Worm (Caenorhabditis elegans): ENCODE measurements around the gene T04F3.3.

T04F3.3 gene

DNA sequence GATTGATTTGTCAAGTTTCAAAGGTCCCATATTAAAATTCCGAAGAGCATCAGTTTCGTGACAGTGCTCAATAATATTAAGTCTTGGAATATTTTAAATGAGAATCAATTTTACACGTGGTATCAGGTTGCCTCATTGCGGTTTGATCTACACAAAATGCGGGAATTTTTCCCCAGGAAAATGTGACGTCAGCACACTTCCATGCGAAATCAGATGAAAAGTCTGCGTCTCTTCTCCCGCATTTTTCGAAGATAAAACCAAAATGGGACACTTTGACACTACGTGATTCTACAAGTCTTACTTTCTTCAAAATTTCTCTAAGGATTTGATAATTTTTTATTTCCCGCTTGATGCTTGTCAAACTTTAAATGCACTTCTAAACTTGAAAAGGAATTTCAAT is 35.9 kb upstream of the T04F3.3 start:
- no peak for TF ChIP-seq mdt-29 (GFP tag; IDR thresholded peaks at IDR 0.05)
- TF ChIP-seq aha-1 (tag): peak; percentile 61
- no peak for TF ChIP-seq lin-1 (GFP tag; IDR thresholded peaks at IDR 0.05)

DNA sequence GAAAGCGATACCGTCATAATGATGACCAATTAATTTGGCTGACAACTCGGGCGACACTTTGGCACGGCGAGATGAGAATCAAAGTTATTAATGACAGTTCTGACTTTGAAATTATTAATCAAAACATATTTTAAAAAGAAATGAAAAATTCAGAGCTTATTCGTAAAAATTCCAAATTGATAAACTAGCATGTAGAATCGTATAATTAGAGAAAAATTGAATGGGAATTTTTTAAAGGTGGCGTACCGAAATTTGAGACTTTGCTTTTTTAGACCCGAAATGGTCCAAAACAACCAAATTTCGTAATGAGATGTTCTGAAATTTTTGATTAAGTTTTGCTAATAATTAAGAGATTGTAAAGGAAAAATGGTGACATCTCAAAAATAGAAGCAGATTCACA is 32.8 kb upstream of the T04F3.3 start, which contains the start of gene daf-11:
TSS of gene daf-11 (minus strand) at position 101 of the 400 bp plus-strand sequence.
- no peak for TF ChIP-seq pqm-1 (tag; optimal IDR thresholded peaks at IDR 0.05)
- no peak for TF ChIP-seq aha-1 (tag)
- TF ChIP-seq ceh-82 (tag; optimal IDR thresholded peaks at IDR 0.05): no peak
- TF ChIP-seq nhr-11 (tag; optimal IDR thresholded peaks at IDR 0.05): no peak
- TF ChIP-seq zfp-3 (GFP tag; conservative IDR thresholded peaks at IDR 0.05): no peak
- no peak for TF ChIP-seq T26A8.4 (GFP tag; IDR thresholded peaks at IDR 0.05)
- no peak for TF ChIP-seq php-3 (GFP tag; IDR thresholded peaks at IDR 0.05)
- no peak for TF ChIP-seq ztf-11 (tag; optimal IDR thresholded peaks at IDR 0.05)
- no peak for TF ChIP-seq nhr-6 (tag; optimal IDR thresholded peaks at IDR 0.05)
- no peak for TF ChIP-seq ceh-32 (tag; optimal IDR thresholded peaks at IDR 0.05; ENCODE audit: poor library complexity)
- TF ChIP-seq ctbp-1 (GFP tag; IDR thresholded peaks at IDR 0.05): no peak
- TF ChIP-seq zfp-2 (tag; optimal IDR thresholded peaks at IDR 0.05): no peak
- no peak for TF ChIP-seq R02D3.7 (tag; optimal IDR thresholded peaks at IDR 0.05)
- no peak for TF ChIP-seq unc-62 (GFP tag; optimal IDR thresholded peaks at IDR 0.05 in 1 of 2)
- TF ChIP-seq unc-62 (tag; optimal IDR thresholded peaks at IDR 0.05): no peak
- no peak for TF ChIP-seq lsy-2 (tag; optimal IDR thresholded peaks at IDR 0.05)

DNA sequence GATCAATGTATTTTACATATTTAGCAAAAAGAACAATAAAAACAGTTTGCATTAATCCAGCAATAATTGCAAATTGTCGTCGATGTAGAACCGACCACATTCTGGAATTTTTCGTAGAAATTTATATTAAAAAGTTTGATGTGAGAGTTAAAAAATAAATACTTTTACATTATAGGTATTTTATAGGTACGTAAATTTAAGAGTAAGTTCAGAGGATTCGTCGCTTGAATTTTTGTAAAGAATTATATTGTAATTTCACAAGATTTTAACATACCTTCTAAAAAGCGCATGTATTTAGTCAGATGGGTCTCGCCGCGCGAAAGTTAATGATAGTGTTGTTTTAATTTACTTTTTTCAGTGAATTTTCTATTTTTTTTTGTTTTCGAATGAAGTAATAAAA is 28.7 kb upstream of the T04F3.3 start, which contains the start of gene rhr-2:
TSS of gene rhr-2 (minus strand) at position 101 of the 400 bp plus-strand sequence.
- no peak for TF ChIP-seq nhr-76 (tag; optimal IDR thresholded peaks at IDR 0.05)

DNA sequence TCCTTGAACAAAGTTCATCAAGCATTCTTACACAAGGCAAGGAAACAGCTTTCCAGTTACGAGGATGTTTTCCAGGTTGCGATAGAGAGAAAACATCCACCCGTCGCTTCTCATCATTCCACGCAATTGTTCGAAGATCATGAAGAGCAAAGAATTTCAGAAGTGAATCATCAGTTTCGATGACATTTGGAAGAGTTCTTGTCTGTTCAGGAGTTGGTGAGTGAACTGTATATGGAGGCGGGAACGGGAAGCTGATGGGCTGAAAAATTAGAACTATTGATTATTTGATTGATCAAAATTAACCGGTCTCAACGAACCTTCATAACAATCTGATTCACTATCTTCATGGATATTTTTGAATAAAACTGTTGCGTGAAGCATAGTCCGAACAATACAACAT is 26.7 kb upstream of the T04F3.3 start:
- TF ChIP-seq nhr-111 (GFP tag; optimal IDR thresholded peaks at IDR 0.05): no peak
- no peak for TF ChIP-seq zag-1 (tag; optimal IDR thresholded peaks at IDR 0.05)
- TF ChIP-seq unc-62 (GFP tag; optimal IDR thresholded peaks at IDR 0.05 in 1 of 2): peak in 1 of 2 experiments; percentile 32
- TF ChIP-seq unc-62 (tag; optimal IDR thresholded peaks at IDR 0.05): no peak
- TF ChIP-seq nhr-41 (GFP tag; IDR thresholded peaks at IDR 0.05): no peak
- TF ChIP-seq T20F7.1 (GFP tag; optimal IDR thresholded peaks at IDR 0.05): no peak
- no peak for TF ChIP-seq dve-1 (tag; optimal IDR thresholded peaks at IDR 0.05; ENCODE audit: insufficient read depth)
- no peak for TF ChIP-seq lin-15B (tag; optimal IDR thresholded peaks at IDR 0.05)
- TF ChIP-seq aha-1 (tag): peak; percentile 91
- no peak for TF ChIP-seq lin-13 (GFP tag; optimal IDR thresholded peaks at IDR 0.05)
- no peak for TF ChIP-seq fkh-10 (GFP tag; optimal IDR thresholded peaks at IDR 0.05)
- TF ChIP-seq unc-130 (GFP tag; optimal IDR thresholded peaks at IDR 0.05): no peak
- TF ChIP-seq spr-3 (GFP tag; optimal IDR thresholded peaks at IDR 0.05): no peak
- no peak for TF ChIP-seq D1046.2 (GFP tag; IDR thresholded peaks at IDR 0.05)
- no peak for TF ChIP-seq R02D3.7 (tag; optimal IDR thresholded peaks at IDR 0.05)
- no peak for TF ChIP-seq F44E2.7 (GFP tag; IDR thresholded peaks at IDR 0.05)

DNA sequence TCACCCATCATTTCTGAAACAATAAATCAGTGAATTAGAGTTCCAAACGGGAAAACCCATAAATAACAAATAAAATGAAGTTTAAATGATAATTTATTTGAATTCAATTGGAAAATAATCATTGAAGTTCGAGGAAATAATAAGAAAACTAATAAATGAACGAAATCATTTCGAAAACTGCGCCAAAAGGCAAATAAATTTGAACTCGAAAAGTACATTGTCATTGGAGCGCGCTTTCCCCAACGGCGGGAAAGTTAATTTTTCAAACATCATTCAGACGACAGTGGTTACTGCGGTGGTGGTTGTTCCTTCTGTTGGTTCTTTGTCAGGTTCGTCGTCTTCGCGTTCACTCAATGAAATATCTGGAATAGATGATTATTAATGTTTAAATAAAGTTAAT is 25.3 kb upstream of the T04F3.3 start, which contains the start of gene npp-22:
TSS of gene npp-22 (minus strand) at position 13 of the 400 bp plus-strand sequence.
- TF ChIP-seq lin-38 (GFP tag; IDR thresholded peaks at IDR 0.05) (peak; percentile 91), nhr-6 (tag; optimal IDR thresholded peaks at IDR 0.05) (peak; percentile 34), nhr-11 (tag; optimal IDR thresholded peaks at IDR 0.05) (no peak), T20F7.1 (GFP tag; optimal IDR thresholded peaks at IDR 0.05) (peak; percentile 41), nhr-28 (tag; optimal IDR thresholded peaks at IDR 0.05) (peak; percentile 19), dpl-1 (GFP tag; optimal IDR thresholded peaks at IDR 0.05) (peak; percentile 94), vab-7 (GFP tag; IDR thresholded peaks at IDR 0.05) (no peak), pha-4 (GFP tag; IDR thresholded peaks at IDR 0.05) (no peak), pha-4 (tag; optimal IDR thresholded peaks at IDR 0.05) (peak; percentile 67), F37D6.2 (tag; optimal IDR thresholded peaks at IDR 0.05) (no peak), nhr-76 (tag; optimal IDR thresholded peaks at IDR 0.05) (no peak), rbr-2 (tag; optimal IDR thresholded peaks at IDR 0.05) (peak; percentile 36)
